Fruit fly (Drosophila melanogaster) whole organism, adult: ENCODE results near the gene CG8925.

Experiments
- CG11617 ChIP-seq: fragments of 200-800 bp; sonication (Bioruptor generic); optimal IDR thresholded peaks from 2 replicates; lab custom pipeline; 2017; ENCODE audit warnings: mild to moderate bottlenecking, missing biosample characterization, missing genetic modification reagents, missing genetic modification characterization
- CG12768 ChIP-seq: fragments of 200-800 bp; sonication (Bioruptor generic); optimal IDR thresholded peaks from 2 replicates; lab custom pipeline; 2017; ENCODE audit warnings: missing biosample characterization, missing genetic modification characterization, mild to moderate bottlenecking, moderate library complexity, missing genetic modification reagents
- CG14711 ChIP-seq: fragments of 200-800 bp; sonication (Bioruptor generic); optimal IDR thresholded peaks from 2 replicates; lab custom pipeline; 2018; ENCODE audit warnings: missing biosample characterization, mild to moderate bottlenecking, missing genetic modification characterization, moderate library complexity
- CG1620 ChIP-seq: fragments of 200-800 bp; sonication (Bioruptor generic); optimal IDR thresholded peaks from 2 replicates; lab custom pipeline; 2016; ENCODE audit warnings: missing biosample characterization, missing genetic modification characterization
- CG33017 ChIP-seq: fragments of 200-800 bp; sonication (Bioruptor generic); optimal IDR thresholded peaks from 2 replicates; lab custom pipeline; 2018; ENCODE audit warnings: missing biosample characterization, mild to moderate bottlenecking, missing genetic modification characterization, moderate library complexity
- CG5204 ChIP-seq: fragments of 200-800 bp; sonication (Bioruptor generic); optimal IDR thresholded peaks from 2 replicates; lab custom pipeline; 2016; ENCODE audit warnings: missing biosample characterization, missing genetic modification characterization
- CG7045 ChIP-seq: fragments of 200-800 bp; sonication (Bioruptor generic); optimal IDR thresholded peaks from 2 replicates; lab custom pipeline; 2017; ENCODE audit warnings: missing biosample characterization, mild to moderate bottlenecking, missing genetic modification characterization
- CG7101 ChIP-seq: fragments of 200-800 bp; sonication (Bioruptor generic); optimal IDR thresholded peaks from 2 replicates; lab custom pipeline; 2018; ENCODE audit warnings: missing biosample characterization, mild to moderate bottlenecking, missing genetic modification characterization, moderate library complexity
- Clk ChIP-seq: fragments of 200-800 bp; sonication (Bioruptor generic); optimal IDR thresholded peaks from 2 replicates; lab custom pipeline; 2017; ENCODE audit warnings: missing biosample characterization, missing genetic modification characterization
- Crg-1 ChIP-seq: fragments of 200-800 bp; sonication (Bioruptor generic); optimal IDR thresholded peaks from 2 replicates; lab custom pipeline; 2016; ENCODE audit warnings: missing biosample characterization, missing genetic modification characterization
- Hr96 ChIP-seq: fragments of 200-800 bp; sonication (Bioruptor generic); optimal IDR thresholded peaks from 2 replicates; lab custom pipeline; 2016; ENCODE audit warnings: missing biosample characterization, missing genetic modification characterization
- Mnt ChIP-seq: fragments of 200-800 bp; sonication (Bioruptor generic); optimal IDR thresholded peaks from 2 replicates; lab custom pipeline; 2016; ENCODE audit warnings: missing biosample characterization, mild to moderate bottlenecking, missing genetic modification characterization
- bab1 ChIP-seq: fragments of 200-800 bp; sonication (Bioruptor generic); optimal IDR thresholded peaks from 3 replicates; lab custom pipeline; 2019; ENCODE audit warnings: missing biosample characterization, mild to moderate bottlenecking, missing genetic modification characterization, moderate library complexity
- cic ChIP-seq: fragments of 200-800 bp; sonication (Bioruptor generic); optimal IDR thresholded peaks from 2 replicates; lab custom pipeline; 2017; ENCODE audit warnings: missing biosample characterization, mild to moderate bottlenecking, missing genetic modification characterization, moderate library complexity
- cnc ChIP-seq, 2 experiments: fragments of >200 bp; optimal IDR thresholded peaks; 2 replicates each; lab custom pipeline; 2017
- kay ChIP-seq: fragments of 200-800 bp; sonication (Bioruptor generic); peaks from one replicate; lab custom pipeline; 2016; ENCODE audit warnings: missing biosample characterization, missing genetic modification characterization, borderline replicate concordance
- ovo ChIP-seq: fragments of 200-800 bp; sonication (Bioruptor generic); optimal IDR thresholded peaks from 2 replicates; lab custom pipeline; 2016; ENCODE audit warnings: missing biosample characterization, missing genetic modification characterization
- pad ChIP-seq: fragments of 200-800 bp; sonication (Bioruptor generic); optimal IDR thresholded peaks from 3 replicates; lab custom pipeline; 2017; ENCODE audit warnings: missing biosample characterization, missing genetic modification characterization, mild to moderate bottlenecking, moderate library complexity, missing genetic modification reagents
- tj ChIP-seq: fragments of 200-800 bp; sonication (Bioruptor generic); optimal IDR thresholded peaks from 3 replicates; lab custom pipeline; 2017; ENCODE audit warnings: missing biosample characterization, mild to moderate bottlenecking, missing genetic modification characterization, moderate library complexity
- toe ChIP-seq: fragments of 200-800 bp; sonication (Bioruptor generic); optimal IDR thresholded peaks from 2 replicates; lab custom pipeline; 2016; ENCODE audit warnings: missing biosample characterization, missing genetic modification characterization

CG8925 gene

dm6 chr3R:16220050-16220670 is 48.4 kb downstream of the CG8925 start:
- TF ChIP-seq CG1620 (GFP tag; lab: Kevin White, UChicago) = no peak
- TF ChIP-seq Mnt (GFP tag; lab: Kevin White, UChicago) = no peak
- no peak for TF ChIP-seq CG5204
- TF ChIP-seq Crg-1 (GFP tag; lab: Kevin White, UChicago) = no peak
- TF ChIP-seq CG33017 (tag; lab: Kevin White, UChicago) = no peak

dm6 chr3R:16220854-16221253 is 49.1 kb downstream of the CG8925 start:
- no peak for TF ChIP-seq CG7045 (GFP tag; lab: Kevin White, UChicago)
- no peak for TF ChIP-seq cnc (optimal IDR thresholded peaks at IDR 0.05; lab: Kevin White, UChicago)

dm6 chr3R:16221359-16222299 is 49.8 kb downstream of the CG8925 start:
- TF ChIP-seq CG5204 (peak; percentile 37), CG11617 (GFP tag; lab: Kevin White, UChicago) (peak; percentile 87), Hr96 (no peak), toe (peak; percentile 17), cnc (optimal IDR thresholded peaks at IDR 0.05; lab: Kevin White, UChicago) (no peak), Mnt (GFP tag; lab: Kevin White, UChicago) (no peak), bab1 (GFP tag; lab: Kevin White, UChicago) (no peak), cic (GFP tag; lab: Kevin White, UChicago) (no peak), CG7045 (GFP tag; lab: Kevin White, UChicago) (peak; percentile 88), Crg-1 (GFP tag; lab: Kevin White, UChicago) (no peak), pad (GFP tag; lab: Kevin White, UChicago) (peak; percentile 62), CG12768 (GFP tag; lab: Kevin White, UChicago) (peak; percentile 51), tj (GFP tag; lab: Kevin White, UChicago) (peak; percentile 66), CG1620 (GFP tag; lab: Kevin White, UChicago) (no peak), Clk (no peak), CG7101 (peak; percentile 70), ovo (GFP tag; lab: Kevin White, UChicago) (no peak), CG14711 (peak; percentile 37), kay (GFP tag; lab: Kevin White, UChicago) (no peak), CG33017 (tag; lab: Kevin White, UChicago) (peak; percentile 75)

dm6 chr3R:16222300-16222903 is 50.6 kb downstream of the CG8925 start:
- TF ChIP-seq kay (GFP tag; lab: Kevin White, UChicago) (peak; percentile 95), CG14711 (peak; percentile 88), ovo (GFP tag; lab: Kevin White, UChicago) (no peak), CG7101 (peak; percentile 90), Clk (peak; percentile 96), CG11617 (GFP tag; lab: Kevin White, UChicago) (no peak), CG33017 (tag; lab: Kevin White, UChicago) (peak; percentile 96), Crg-1 (GFP tag; lab: Kevin White, UChicago) (peak; percentile 74), pad (GFP tag; lab: Kevin White, UChicago) (peak; percentile 73), tj (GFP tag; lab: Kevin White, UChicago) (peak; percentile 44), Mnt (GFP tag; lab: Kevin White, UChicago) (peak; percentile 82), toe (peak; percentile 95), CG1620 (GFP tag; lab: Kevin White, UChicago) (peak; percentile 65), CG12768 (GFP tag; lab: Kevin White, UChicago) (peak; percentile 98), CG7045 (GFP tag; lab: Kevin White, UChicago) (peak; percentile 94), bab1 (GFP tag; lab: Kevin White, UChicago) (peak; percentile 38), CG5204 (peak; percentile 94), cic (GFP tag; lab: Kevin White, UChicago) (peak; percentile 78), Hr96 (peak; percentile 92), cnc (optimal IDR thresholded peaks at IDR 0.05; lab: Kevin White, UChicago) (no peak)

- TF ChIP-seq toe (no peak), Hr96 (no peak), CG14711 (no peak), Clk (no peak), cic (GFP tag; lab: Kevin White, UChicago) (no peak), CG1620 (GFP tag; lab: Kevin White, UChicago) (no peak), Mnt (GFP tag; lab: Kevin White, UChicago) (no peak), CG33017 (tag; lab: Kevin White, UChicago) (no peak), bab1 (GFP tag; lab: Kevin White, UChicago) (no peak), tj (GFP tag; lab: Kevin White, UChicago) (no peak), CG11617 (GFP tag; lab: Kevin White, UChicago) (no peak)
Observed at dm6 chr3R:16223252-16224037, 51.7 kb downstream of the CG8925 start.
